Fruit fly (Drosophila melanogaster) whole organism, prepupa: Measurements from ENCODE around the gene Osi12.

Experiments used
- CG11294 ChIP-seq: fragments of 200-800 bp; sonication (Bioruptor generic); IDR thresholded peaks from 2 replicates; pipeline ENCODE4 v1.3.6; 2022; ENCODE audit warnings: missing biosample characterization, missing genetic modification characterization
- CG11762 ChIP-seq: fragments of 200-800 bp; sonication (Bioruptor generic); optimal IDR thresholded peaks from 3 replicates; lab custom pipeline; 2016; ENCODE audit warnings: missing biosample characterization, missing genetic modification characterization; ENCODE audit not compliant: insufficient read depth
- CG11902 ChIP-seq: fragments of 200-800 bp; sonication (Bioruptor generic); optimal IDR thresholded peaks from 3 replicates; lab custom pipeline; 2016; ENCODE audit warnings: missing biosample characterization, missing genetic modification characterization
- CG15336 ChIP-seq: fragments of 200-800 bp; sonication (Bioruptor generic); IDR thresholded peaks from 2 replicates; pipeline ENCODE4 v1.3.6; 2022; ENCODE audit warnings: missing biosample characterization, missing genetic modification characterization
- CG1621 ChIP-seq: fragments of 200-800 bp; sonication (Bioruptor generic); optimal IDR thresholded peaks from 3 replicates; lab custom pipeline; 2018; ENCODE audit warnings: missing biosample characterization, mild to moderate bottlenecking, missing genetic modification characterization
- CG16779 ChIP-seq: fragments of 200-800 bp; sonication (Bioruptor generic); optimal IDR thresholded peaks from 3 replicates; lab custom pipeline; 2017; ENCODE audit warnings: missing biosample characterization, mild to moderate bottlenecking, missing genetic modification characterization
- CG3032 ChIP-seq: fragments of 200-800 bp; optimal IDR thresholded peaks from 2 replicates; lab custom pipeline; 2019; ENCODE audit warnings: missing biosample characterization, mild to moderate bottlenecking, missing genetic modification characterization, moderate library complexity
- CG31627 ChIP-seq: fragments of 200-800 bp; sonication (Bioruptor generic); optimal IDR thresholded peaks from 3 replicates; lab custom pipeline; 2016; ENCODE audit warnings: missing biosample characterization, missing genetic modification characterization
- CG32006 ChIP-seq: fragments of 200-800 bp; sonication (Bioruptor generic); optimal IDR thresholded peaks from 3 replicates; lab custom pipeline; 2017; ENCODE audit warnings: missing biosample characterization, mild to moderate bottlenecking, missing genetic modification characterization
- CG34406 ChIP-seq: fragments of 200-800 bp; sonication (Bioruptor generic); optimal IDR thresholded peaks from 3 replicates; lab custom pipeline; 2016; ENCODE audit warnings: missing biosample characterization, missing genetic modification characterization
- CG3919 ChIP-seq: fragments of 200-800 bp; sonication (Bioruptor generic); optimal IDR thresholded peaks from 3 replicates; lab custom pipeline; 2016; ENCODE audit warnings: missing biosample characterization, missing genetic modification characterization
- CG6163 ChIP-seq: fragments of 200-800 bp; sonication (Bioruptor generic); IDR thresholded peaks from 3 replicates; pipeline ENCODE4 v1.3.6; 2022; ENCODE audit warnings: missing biosample characterization, missing genetic modification characterization
- CG6276 ChIP-seq: fragments of 200-800 bp; sonication (Bioruptor generic); optimal IDR thresholded peaks from 2 replicates; lab custom pipeline; 2017; ENCODE audit warnings: missing biosample characterization, mild to moderate bottlenecking, missing genetic modification characterization
- CG6792 ChIP-seq: fragments of 200-800 bp; sonication (Bioruptor generic); optimal IDR thresholded peaks from 3 replicates; lab custom pipeline; 2016; ENCODE audit warnings: missing biosample characterization, missing genetic modification characterization
- CG6808 ChIP-seq: fragments of 200-800 bp; sonication (Bioruptor generic); optimal IDR thresholded peaks from 3 replicates; lab custom pipeline; 2017; ENCODE audit warnings: missing biosample characterization, missing genetic modification characterization, mild to moderate bottlenecking, moderate library complexity, missing genetic modification reagents
- CG7368 ChIP-seq: fragments of 200-800 bp; sonication (Bioruptor generic); optimal IDR thresholded peaks from 3 replicates; lab custom pipeline; 2016; ENCODE audit warnings: missing biosample characterization, missing genetic modification characterization
- CG8119 ChIP-seq: fragments of 200-800 bp; sonication (Bioruptor generic); IDR thresholded peaks from 3 replicates; pipeline ENCODE4 v1.3.6; 2022; ENCODE audit warnings: missing biosample characterization, missing genetic modification characterization
- CG8632 ChIP-seq: fragments of 200-800 bp; sonication (Bioruptor generic); optimal IDR thresholded peaks from 3 replicates; lab custom pipeline; 2016; ENCODE audit warnings: missing biosample characterization, missing genetic modification characterization
- CG9139 ChIP-seq: fragments of 200-800 bp; sonication (Bioruptor generic); optimal IDR thresholded peaks from 3 replicates; lab custom pipeline; 2017; ENCODE audit warnings: missing biosample characterization, mild to moderate bottlenecking, missing genetic modification characterization
- Eip75B ChIP-seq: fragments of 200-800 bp; sonication (Bioruptor generic); optimal IDR thresholded peaks from 3 replicates; lab custom pipeline; 2016; ENCODE audit warnings: missing biosample characterization, missing genetic modification characterization
- Eip78C ChIP-seq: fragments of 200-800 bp; sonication (Bioruptor generic); peaks from one replicate; lab custom pipeline; 2016; ENCODE audit warnings: missing biosample characterization, missing genetic modification characterization
- Eip93F ChIP-seq: fragments of 200-800 bp; sonication (Bioruptor generic); optimal IDR thresholded peaks from 2 replicates; lab custom pipeline; 2016; ENCODE audit warnings: missing biosample characterization, mild to moderate bottlenecking, missing genetic modification characterization
- Ets21C ChIP-seq: fragments of 200-800 bp; sonication (Bioruptor generic); optimal IDR thresholded peaks from 3 replicates; lab custom pipeline; 2016; ENCODE audit warnings: missing biosample characterization, missing genetic modification characterization
- Ets96B ChIP-seq: fragments of 200-800 bp; optimal IDR thresholded peaks from 2 replicates; lab custom pipeline; 2019; ENCODE audit warnings: missing biosample characterization, mild to moderate bottlenecking, missing genetic modification characterization, moderate library complexity
- Hr38 ChIP-seq: sonication (Bioruptor generic); optimal IDR thresholded peaks from 2 replicates; lab custom pipeline; 2016; ENCODE audit warnings: missing biosample characterization, missing genetic modification characterization
- Lpt ChIP-seq: fragments of 200-800 bp; sonication (Bioruptor generic); optimal IDR thresholded peaks from 3 replicates; lab custom pipeline; 2016; ENCODE audit warnings: missing biosample characterization, missing genetic modification characterization
- Met ChIP-seq: fragments of 200-800 bp; sonication (Bioruptor generic); optimal IDR thresholded peaks from 3 replicates; lab custom pipeline; 2016; ENCODE audit warnings: missing biosample characterization, missing genetic modification characterization
- OdsH ChIP-seq: fragments of 200-800 bp; sonication (Bioruptor generic); optimal IDR thresholded peaks from 3 replicates; lab custom pipeline; 2016; ENCODE audit warnings: missing biosample characterization, missing genetic modification characterization
- Smox ChIP-seq: fragments of 200-800 bp; sonication (Bioruptor generic); optimal IDR thresholded peaks from 3 replicates; lab custom pipeline; 2016; ENCODE audit warnings: missing biosample characterization, missing genetic modification characterization
- Sox102F ChIP-seq: fragments of 200-800 bp; sonication (Bioruptor generic); optimal IDR thresholded peaks from 2 replicates; lab custom pipeline; 2016; ENCODE audit warnings: missing biosample characterization, mild to moderate bottlenecking, missing genetic modification characterization
- Sox14 ChIP-seq: fragments of 200-800 bp; sonication (Bioruptor generic); optimal IDR thresholded peaks from 3 replicates; lab custom pipeline; 2016; ENCODE audit warnings: missing biosample characterization, missing genetic modification characterization
- Sox15 ChIP-seq: fragments of 200-800 bp; sonication (Bioruptor generic); optimal IDR thresholded peaks from 3 replicates; lab custom pipeline; 2016; ENCODE audit warnings: missing biosample characterization, missing genetic modification characterization
- achi ChIP-seq: fragments of 200-800 bp; sonication (Bioruptor generic); optimal IDR thresholded peaks from 3 replicates; lab custom pipeline; 2016; ENCODE audit warnings: missing biosample characterization, missing genetic modification characterization
- acj6 ChIP-seq: fragments of 200-800 bp; sonication (Bioruptor generic); optimal IDR thresholded peaks from 3 replicates; lab custom pipeline; 2016; ENCODE audit warnings: missing biosample characterization, missing genetic modification characterization
- cyc ChIP-seq: fragments of 200-800 bp; sonication (Bioruptor generic); optimal IDR thresholded peaks from 3 replicates; lab custom pipeline; 2016; ENCODE audit warnings: missing biosample characterization, missing genetic modification characterization
- esn ChIP-seq: fragments of 200-800 bp; sonication (Bioruptor generic); optimal IDR thresholded peaks from 2 replicates; lab custom pipeline; 2016; ENCODE audit warnings: missing biosample characterization, mild to moderate bottlenecking, missing genetic modification characterization, moderate library complexity
- fd59A ChIP-seq: fragments of 200-800 bp; sonication (Bioruptor generic); optimal IDR thresholded peaks from 2 replicates; lab custom pipeline; 2017; ENCODE audit warnings: missing biosample characterization, mild to moderate bottlenecking, missing genetic modification characterization, missing genetic modification reagents
- lz ChIP-seq: fragments of 200-800 bp; sonication (Bioruptor generic); optimal IDR thresholded peaks from 3 replicates; lab custom pipeline; 2016; ENCODE audit warnings: missing biosample characterization, missing genetic modification characterization
- pdm3 ChIP-seq: fragments of 200-800 bp; sonication (Bioruptor generic); optimal IDR thresholded peaks from 3 replicates; lab custom pipeline; 2016; ENCODE audit warnings: missing biosample characterization, missing genetic modification characterization
- salr ChIP-seq, 2 experiments: fragments of 200-800 bp; sonication (Bioruptor generic); optimal IDR thresholded peaks; 3 replicates each; lab custom pipeline; 2016 to 2018; ENCODE audit warnings: missing biosample characterization in 2 of 2, missing genetic modification characterization in 2 of 2, mild to moderate bottlenecking in 1 of 2
- spab ChIP-seq: fragments of 200-800 bp; sonication (Bioruptor generic); optimal IDR thresholded peaks from 2 replicates; lab custom pipeline; 2017; ENCODE audit warnings: missing biosample characterization, mild to moderate bottlenecking, missing genetic modification characterization, missing genetic modification reagents
- svp ChIP-seq: fragments of 200-800 bp; sonication (Bioruptor generic); peaks from one replicate; lab custom pipeline; 2016; ENCODE audit warnings: missing biosample characterization, missing genetic modification characterization
- vri ChIP-seq: fragments of 200-800 bp; sonication (Bioruptor generic); optimal IDR thresholded peaks from 3 replicates; lab custom pipeline; 2016; ENCODE audit warnings: missing biosample characterization, mild to moderate bottlenecking, missing genetic modification characterization

Gene Osi12

DNA sequence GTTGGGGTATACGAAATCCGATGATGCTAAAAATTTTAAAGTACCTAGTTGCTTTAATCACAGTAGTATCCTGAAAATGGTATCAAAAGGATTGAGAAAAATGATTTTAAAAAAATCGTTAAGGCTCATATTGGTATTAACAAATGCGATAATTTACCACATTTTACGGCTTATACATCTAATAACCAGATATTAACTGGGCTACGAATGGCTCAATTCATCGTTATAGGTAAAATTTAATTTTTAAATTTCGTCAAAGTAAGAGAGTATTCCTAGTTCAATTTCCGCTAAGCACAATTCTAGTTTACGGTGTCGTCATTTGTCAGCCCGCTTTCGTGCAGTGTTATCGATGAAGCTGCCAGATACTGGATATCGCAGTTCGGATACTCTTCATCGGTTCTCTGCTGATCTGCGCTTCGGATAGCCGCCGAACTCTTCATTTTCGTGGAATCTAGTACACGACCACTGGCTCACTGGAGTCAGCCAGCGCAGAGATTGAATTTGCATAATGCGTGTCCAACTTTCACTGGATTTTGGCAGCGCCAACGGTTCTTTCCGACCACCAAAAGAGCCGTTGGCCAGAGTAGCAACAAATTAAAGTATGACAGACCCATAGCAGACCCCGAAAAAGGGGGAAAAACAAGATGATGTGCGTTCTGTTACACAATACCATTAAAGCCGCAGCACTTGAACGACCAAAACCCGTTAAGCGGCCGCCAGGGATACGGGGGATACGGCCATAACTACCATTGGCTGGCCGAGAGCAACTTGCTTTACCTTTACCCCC, 49.1 kb upstream of the Osi12 start (continued):
- TF ChIP-seq CG6163 (GFP tag; lab: Robert Waterston, UW) (no peak), CG6792 (GFP tag; lab: Kevin White, UChicago) (peak; percentile 46), CG32006 (GFP tag; lab: Kevin White, UChicago) (peak; percentile 86), Ets96B (tag; lab: Kevin White, UChicago) (no peak), CG31627 (GFP tag; lab: Kevin White, UChicago) (no peak), esn (no peak), Hr38 (GFP tag; lab: Kevin White, UChicago) (no peak), CG6276 (GFP tag; lab: Kevin White, UChicago) (no peak), Eip78C (peak; percentile 79), fd59A (GFP tag; lab: Kevin White, UChicago) (no peak), svp (peak; percentile 37), CG8119 (no peak), achi (peak; percentile 44), Eip75B (GFP tag; lab: Kevin White, UChicago) (peak; percentile 34)

DNA sequence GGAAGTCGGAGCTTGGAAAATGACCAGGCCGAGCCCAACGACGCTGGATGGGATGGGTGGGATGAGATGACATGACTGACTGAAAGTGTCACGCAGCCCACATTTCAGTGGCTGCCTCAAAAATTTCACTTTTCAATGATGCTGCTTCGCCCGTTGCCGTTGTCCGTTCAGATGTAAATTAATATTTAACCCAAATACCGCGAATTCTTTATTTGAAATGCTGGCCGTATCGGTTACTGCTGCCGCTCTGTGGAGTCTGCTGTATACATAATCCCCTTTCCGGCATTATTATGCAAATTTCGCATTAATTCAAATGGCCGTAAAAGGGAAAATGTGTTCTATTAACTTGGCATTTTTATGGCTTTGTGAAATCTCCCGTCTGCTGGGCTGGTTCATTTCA, 48.0 kb upstream of the Osi12 start:
- TF ChIP-seq Eip78C: peak; percentile 6
- no peak for TF ChIP-seq CG3919 (GFP tag; lab: Kevin White, UChicago)
- TF ChIP-seq spab (GFP tag; lab: Kevin White, UChicago): no peak
- TF ChIP-seq CG15336: no peak
- TF ChIP-seq Ets21C: no peak
- no peak for TF ChIP-seq CG7368 (GFP tag; lab: Kevin White, UChicago)
- no peak for TF ChIP-seq Met (GFP tag; lab: Kevin White, UChicago)

DNA sequence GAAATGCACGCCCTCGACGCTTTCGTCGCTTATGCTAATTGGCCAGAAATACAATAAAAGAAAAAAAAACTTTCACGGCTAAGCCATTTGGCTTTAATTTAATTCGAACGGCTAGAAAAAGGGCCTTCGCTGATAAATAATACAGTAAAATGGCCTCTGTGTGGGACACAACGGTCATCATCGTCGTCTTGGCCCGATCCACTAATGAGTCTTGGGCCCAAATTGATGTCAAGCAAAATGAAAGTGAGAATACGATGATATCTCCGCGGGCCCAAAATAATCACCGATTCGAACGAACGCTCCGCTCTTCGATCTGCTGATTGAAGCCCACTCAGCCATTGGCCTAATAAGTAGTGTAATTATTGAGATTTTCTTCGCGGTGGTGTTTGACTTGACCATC, 46.9 kb upstream of the Osi12 start:
- TF ChIP-seq pdm3 (GFP tag; lab: Kevin White, UChicago): no peak
- TF ChIP-seq salr (GFP tag; optimal IDR thresholded peaks at IDR 0.05; lab: Kevin White, UChicago): no peak
- TF ChIP-seq CG11294 (GFP tag; lab: Robert Waterston, UW): no peak
- TF ChIP-seq Sox15 (GFP tag; lab: Kevin White, UChicago): no peak
- TF ChIP-seq CG8632 (GFP tag; lab: Kevin White, UChicago): no peak
- TF ChIP-seq Lpt: no peak
- no peak for TF ChIP-seq Hr38 (GFP tag; lab: Kevin White, UChicago)

- TF ChIP-seq fd59A (GFP tag; lab: Kevin White, UChicago) (no peak), CG11762 (peak; percentile 7), Eip78C (peak; percentile 89), spab (GFP tag; lab: Kevin White, UChicago) (no peak), lz (GFP tag; lab: Kevin White, UChicago) (no peak), achi (peak; percentile 21), acj6 (peak; percentile 7), pdm3 (GFP tag; lab: Kevin White, UChicago) (peak; percentile 48), Smox (GFP tag; lab: Kevin White, UChicago) (no peak), Sox102F (GFP tag; lab: Kevin White, UChicago) (peak; percentile 17), svp (peak; percentile 65), CG16779 (tag; lab: Kevin White, UChicago) (no peak), Eip93F (GFP tag; lab: Kevin White, UChicago) (no peak), Sox15 (GFP tag; lab: Kevin White, UChicago) (peak; percentile 29), OdsH (GFP tag; lab: Kevin White, UChicago) (peak; percentile 20), Hr38 (GFP tag; lab: Kevin White, UChicago) (no peak), CG34406 (GFP tag; lab: Kevin White, UChicago) (peak; percentile 66), CG32006 (GFP tag; lab: Kevin White, UChicago) (peak; percentile 87), CG9139 (GFP tag; lab: Kevin White, UChicago) (no peak), CG7368 (GFP tag; lab: Kevin White, UChicago) (no peak), CG3919 (GFP tag; lab: Kevin White, UChicago) (peak; percentile 30), CG31627 (GFP tag; lab: Kevin White, UChicago) (peak; percentile 12), cyc (no peak), CG8119 (peak; percentile 57; the same call in 1 of the 3 replicates), Lpt (no peak), CG6276 (GFP tag; lab: Kevin White, UChicago) (no peak), CG3032 (no peak), CG1621 (tag; lab: Kevin White, UChicago) (no peak), Sox14 (GFP tag; lab: Kevin White, UChicago) (peak; percentile 25), salr (GFP tag; optimal IDR thresholded peaks at IDR 0.05; lab: Kevin White, UChicago) (no peak), CG6808 (no peak), Met (GFP tag; lab: Kevin White, UChicago) (no peak), vri (no peak), CG11902 (no peak)
These were observed 45.2 kb upstream of the Osi12 start for dm6 chr3R:6233104-6233503.
